Worm (Caenorhabditis elegans) whole organism, midembryonic: ENCODE data around the gene idhb-1.

ENCODE experiments used
- T22C8.4 ChIP-seq: fragments of 200-800 bp; sonication (Bioruptor generic); IDR thresholded peaks from 2 replicates; pipeline ENCODE4 v1.3.6; 2022; ENCODE audit warnings: missing genetic modification characterization, missing compliant biosample characterization
- cog-1 ChIP-seq: sonication (generic microtip); optimal IDR thresholded peaks from 2 replicates; lab custom pipeline; 2016; ENCODE audit warnings: missing genetic modification characterization, missing compliant biosample characterization
- flt-1 ChIP-seq: fragments of 200-800 bp; sonication (Bioruptor generic); IDR thresholded peaks from 2 replicates; pipeline ENCODE4 v1.3.6; 2022; ENCODE audit warnings: missing genetic modification characterization, missing compliant biosample characterization
- klf-2 ChIP-seq: fragments of 200-800 bp; sonication (Bioruptor generic); conservative IDR thresholded peaks from 2 replicates; pipeline ENCODE4 v1.3.6; 2022; ENCODE audit warnings: missing genetic modification reagents, missing genetic modification characterization, missing compliant biosample characterization
- med-1 ChIP-seq: sonication (generic microtip); optimal IDR thresholded peaks from 2 replicates; lab custom pipeline; 2017; ENCODE audit warnings: missing genetic modification characterization, mild to moderate bottlenecking, missing compliant biosample characterization, antibody characterized with exemption, missing genetic modification reagents; ENCODE audit not compliant: insufficient read depth
- ref-1 ChIP-seq: fragments of 200-800 bp; sonication (Bioruptor generic); conservative IDR thresholded peaks from 2 replicates; pipeline ENCODE4 v1.3.6; 2022; ENCODE audit warnings: missing genetic modification reagents, missing genetic modification characterization, missing compliant biosample characterization
- ztf-23 ChIP-seq: fragments of 200-800 bp; sonication (Bioruptor generic); IDR thresholded peaks from 2 replicates; pipeline ENCODE4 v1.3.6; 2022; ENCODE audit warnings: missing genetic modification reagents, missing genetic modification characterization, missing compliant biosample characterization
- ztf-29 ChIP-seq: fragments of 200-800 bp; sonication (Bioruptor generic); IDR thresholded peaks from 2 replicates; pipeline ENCODE4 v1.3.6; 2022; ENCODE audit warnings: missing genetic modification reagents, missing genetic modification characterization, missing compliant biosample characterization

- no peak for TF ChIP-seq ztf-23 (GFP tag; lab: Robert Waterston, UW)
- TF ChIP-seq ztf-29 (GFP tag; lab: Robert Waterston, UW), result no peak
- no peak for TF ChIP-seq flt-1 (GFP tag; lab: Robert Waterston, UW)
- no peak for TF ChIP-seq T22C8.4 (GFP tag; lab: Robert Waterston, UW)
- TF ChIP-seq med-1 (GFP tag; lab: Kevin White, UChicago), result no peak
- no peak for TF ChIP-seq cog-1 (tag; lab: Kevin White, UChicago)
- no peak for TF ChIP-seq klf-2 (GFP tag; lab: Robert Waterston, UW)
- TF ChIP-seq ref-1, result no peak
Measured at ce11 chrX:14223156-14223555, 49.3 kb upstream of the idhb-1 start, which contains the start of gene K06G5.3.
